Worm (Caenorhabditis elegans) whole organism, L4 larva: ENCODE measurements around the gene sru-25.

Experiments
- Y105C5A.15 ChIP-seq: fragments of 200-800 bp; sonication (Bioruptor generic); IDR thresholded peaks from 2 replicates; pipeline ENCODE4 v1.3.6; 2022; ENCODE audit warnings: missing genetic modification characterization, missing compliant biosample characterization
- ZK337.2 ChIP-seq: fragments of 200-800 bp; sonication (Bioruptor generic); IDR thresholded peaks from 2 replicates; pipeline ENCODE4 v1.3.6; 2022; ENCODE audit warnings: missing genetic modification reagents, missing genetic modification characterization, missing compliant biosample characterization
- aha-1 ChIP-seq: fragments of 150-350 bp; peaks from one replicate; lab custom pipeline; 2014; ENCODE audit warnings: missing biosample characterization, missing genetic modification characterization
- aly-2 ChIP-seq: sonication (generic microtip); optimal IDR thresholded peaks from 2 replicates; lab custom pipeline; 2018; ENCODE audit warnings: missing biosample characterization, missing genetic modification characterization
- ama-1 ChIP-seq: fragments of 150-350 bp; optimal IDR thresholded peaks from 2 replicates; lab custom pipeline; 2014; ENCODE audit warnings: inconsistent platforms, mixed read lengths
- arid-1 ChIP-seq: fragments of 200-800 bp; sonication (Bioruptor generic); conservative IDR thresholded peaks from 2 replicates; pipeline ENCODE4 v1.3.6; 2022; ENCODE audit warnings: missing genetic modification reagents, missing genetic modification characterization, missing compliant biosample characterization
- ceh-20 ChIP-seq: fragments of 200-800 bp; sonication (Bioruptor generic); IDR thresholded peaks from 2 replicates; pipeline ENCODE4 v1.3.6; 2022; ENCODE audit warnings: missing genetic modification reagents, missing genetic modification characterization, missing compliant biosample characterization
- ceh-62 ChIP-seq: sonication (generic microtip); optimal IDR thresholded peaks from 2 replicates; lab custom pipeline; 2017; ENCODE audit warnings: missing biosample characterization, missing genetic modification characterization
- daf-16 ChIP-seq, 3 experiments: sonication (generic microtip); optimal IDR thresholded peaks; 2 replicates each; lab custom pipeline; 2016 to 2017; ENCODE audit warnings: missing genetic modification characterization in 3 of 3, missing genetic modification reagents in 3 of 3, mild to moderate bottlenecking in 2 of 3, missing compliant biosample characterization in 2 of 3, missing biosample characterization in 1 of 3, moderate library complexity in 1 of 3
- dmd-9 ChIP-seq: fragments of 200-800 bp; sonication (Bioruptor generic); IDR thresholded peaks from 2 replicates; pipeline ENCODE4 v1.3.6; 2022; ENCODE audit warnings: missing genetic modification reagents, missing genetic modification characterization, missing compliant biosample characterization
- dve-1 ChIP-seq: sonication (generic microtip); optimal IDR thresholded peaks from 2 replicates; lab custom pipeline; 2017; ENCODE audit warnings: antibody characterized with exemption, mild to moderate bottlenecking, missing genetic modification characterization, missing compliant biosample characterization; ENCODE audit not compliant: insufficient read depth
- egl-27 ChIP-seq: sonication (generic microtip); optimal IDR thresholded peaks from 3 replicates; lab custom pipeline; 2017; ENCODE audit warnings: missing biosample characterization, missing genetic modification reagents, missing genetic modification characterization
- gei-8 ChIP-seq: fragments of 200-800 bp; sonication (Bioruptor generic); optimal IDR thresholded peaks from 2 replicates; lab custom pipeline; 2018; ENCODE audit warnings: mild to moderate bottlenecking, missing genetic modification characterization, missing compliant biosample characterization
- hlh-11 ChIP-seq: fragments of 200-800 bp; sonication (Bioruptor generic); optimal IDR thresholded peaks from 2 replicates; lab custom pipeline; 2018; ENCODE audit warnings: mild to moderate bottlenecking, missing genetic modification characterization, missing compliant biosample characterization
- jun-1 ChIP-seq: fragments of 150-350 bp; optimal IDR thresholded peaks from 2 replicates; lab custom pipeline; 2014; ENCODE audit warnings: missing biosample characterization, missing genetic modification reagents, missing genetic modification characterization
- lim-7 ChIP-seq: fragments of 200-800 bp; sonication (Bioruptor generic); IDR thresholded peaks from 2 replicates; pipeline ENCODE4 v1.3.6; 2022; ENCODE audit warnings: missing genetic modification characterization, missing compliant biosample characterization
- lin-13 ChIP-seq: fragments of 150-350 bp; optimal IDR thresholded peaks from 2 replicates; lab custom pipeline; 2014; ENCODE audit warnings: missing biosample characterization, missing genetic modification reagents, missing genetic modification characterization
- lin-29 ChIP-seq: fragments of 200-800 bp; sonication (Bioruptor generic); IDR thresholded peaks from 2 replicates; pipeline ENCODE4 v1.3.6; 2022; ENCODE audit warnings: missing genetic modification reagents, missing genetic modification characterization, missing compliant biosample characterization
- lin-39 ChIP-seq: fragments of 150-350 bp; optimal IDR thresholded peaks from 2 replicates; lab custom pipeline; 2014; ENCODE audit warnings: missing biosample characterization, missing genetic modification reagents, missing genetic modification characterization
- nhr-111 ChIP-seq: fragments of 200-800 bp; sonication (Bioruptor generic); optimal IDR thresholded peaks from 2 replicates; lab custom pipeline; 2018; ENCODE audit warnings: mild to moderate bottlenecking, missing genetic modification characterization, missing compliant biosample characterization
- nhr-237 ChIP-seq: sonication (generic microtip); optimal IDR thresholded peaks from 2 replicates; lab custom pipeline; 2017; ENCODE audit warnings: missing biosample characterization, missing genetic modification characterization
- nhr-28 ChIP-seq: fragments of 150-350 bp; optimal IDR thresholded peaks from 2 replicates; lab custom pipeline; 2014; ENCODE audit warnings: missing biosample characterization, missing genetic modification characterization
- nhr-41 ChIP-seq: fragments of 200-800 bp; sonication (Bioruptor generic); IDR thresholded peaks from 2 replicates; pipeline ENCODE4 v1.3.6; 2022; ENCODE audit warnings: missing genetic modification reagents, missing genetic modification characterization, missing compliant biosample characterization
- nhr-42 ChIP-seq: fragments of 200-800 bp; sonication (Bioruptor generic); IDR thresholded peaks from 2 replicates; pipeline ENCODE4 v1.3.6; 2022; ENCODE audit warnings: missing genetic modification characterization, missing compliant biosample characterization
- nhr-77 ChIP-seq: fragments of 150-350 bp; optimal IDR thresholded peaks from 2 replicates; lab custom pipeline; 2014; ENCODE audit warnings: missing biosample characterization, missing genetic modification characterization
- php-3 ChIP-seq: fragments of 200-800 bp; sonication (Bioruptor generic); IDR thresholded peaks from 2 replicates; pipeline ENCODE4 v1.3.6; 2022; ENCODE audit warnings: missing genetic modification reagents, missing genetic modification characterization, missing compliant biosample characterization
- pqm-1 ChIP-seq: sonication (generic microtip); optimal IDR thresholded peaks from 2 replicates; lab custom pipeline; 2017; ENCODE audit warnings: missing biosample characterization, missing genetic modification characterization
- set-16 ChIP-seq: fragments of 200-800 bp; sonication (Bioruptor generic); IDR thresholded peaks from 2 replicates; pipeline ENCODE4 v1.3.6; 2022; ENCODE audit warnings: missing genetic modification reagents, missing genetic modification characterization, missing compliant biosample characterization
- snpc-1.2 ChIP-seq: fragments of 200-800 bp; sonication (Bioruptor generic); IDR thresholded peaks from 2 replicates; pipeline ENCODE4 v1.3.6; 2022; ENCODE audit warnings: missing genetic modification reagents, missing genetic modification characterization, missing compliant biosample characterization
- spr-1 ChIP-seq: sonication (generic microtip); optimal IDR thresholded peaks from 2 replicates; lab custom pipeline; 2016; ENCODE audit warnings: mild to moderate bottlenecking, missing genetic modification characterization, missing compliant biosample characterization
- spr-3 ChIP-seq: fragments of 200-800 bp; sonication (Bioruptor generic); optimal IDR thresholded peaks from 2 replicates; lab custom pipeline; 2018; ENCODE audit warnings: mild to moderate bottlenecking, missing genetic modification characterization, missing compliant biosample characterization
- tag-97 ChIP-seq: fragments of 200-800 bp; sonication (Bioruptor generic); IDR thresholded peaks from 2 replicates; pipeline ENCODE4 v1.3.6; 2022; ENCODE audit warnings: missing genetic modification characterization, missing compliant biosample characterization
- tra-1 ChIP-seq: fragments of 200-800 bp; sonication (Bioruptor generic); IDR thresholded peaks from 2 replicates; pipeline ENCODE4 v1.3.6; 2022; ENCODE audit warnings: missing genetic modification reagents, missing genetic modification characterization, missing compliant biosample characterization

The sru-25 gene

ce11 chrV:687384-687783 is 13.3 kb upstream of the sru-25 start, which contains the start of gene H25P19.1:
H25P19.1 (plus strand) TSS chrV:687684.
- no peak for TF ChIP-seq lin-13 (GFP tag; lab: Kevin White, UChicago)
- TF ChIP-seq tag-97 (GFP tag; lab: Robert Waterston, UW), result no peak
- no peak for TF ChIP-seq spr-3 (GFP tag; lab: Kevin White, UChicago)
- no peak for TF ChIP-seq nhr-42 (GFP tag; lab: Robert Waterston, UW)
- TF ChIP-seq lim-7 (GFP tag; lab: Robert Waterston, UW), result no peak
- TF ChIP-seq tra-1 (GFP tag; lab: Robert Waterston, UW), result no peak

- TF ChIP-seq ceh-62 (tag; lab: Kevin White, UChicago), result no peak
- TF ChIP-seq nhr-77, result peak; percentile 63
- no peak for TF ChIP-seq lin-29 (GFP tag; lab: Robert Waterston, UW)
- TF ChIP-seq jun-1 (tag; lab: Kevin White, UChicago), result no peak
- no peak for TF ChIP-seq nhr-237 (tag; lab: Kevin White, UChicago)
- TF ChIP-seq hlh-11 (tag; lab: Kevin White, UChicago), result no peak
- no peak for TF ChIP-seq gei-8 (GFP tag; lab: Kevin White, UChicago)
- no peak for TF ChIP-seq daf-16 (GFP tag; optimal IDR thresholded peaks at IDR 0.05; lab: Kevin White, UChicago)
- peak; percentile 81 for TF ChIP-seq daf-16 (tag; optimal IDR thresholded peaks at IDR 0.05; lab: Kevin White, UChicago)
- TF ChIP-seq aly-2 (tag; lab: Kevin White, UChicago), result no peak
- no peak for TF ChIP-seq ceh-20 (GFP tag; lab: Robert Waterston, UW)
- peak; percentile 75 for TF ChIP-seq pqm-1
- TF ChIP-seq nhr-28, result peak; percentile 63
- TF ChIP-seq aha-1 (tag; lab: Kevin White, UChicago), result peak; percentile 55
- TF ChIP-seq dmd-9 (GFP tag; lab: Robert Waterston, UW), result no peak
- TF ChIP-seq dve-1 (tag; lab: Kevin White, UChicago), result peak; percentile 47
- TF ChIP-seq tra-1 (GFP tag; lab: Robert Waterston, UW), result no peak
- TF ChIP-seq snpc-1.2 (GFP tag; lab: Robert Waterston, UW), result no peak
- no peak for TF ChIP-seq ZK337.2 (GFP tag; lab: Robert Waterston, UW)
- TF ChIP-seq tag-97 (GFP tag; lab: Robert Waterston, UW), result no peak
- no peak for TF ChIP-seq nhr-111 (GFP tag; lab: Kevin White, UChicago)
- peak; percentile 83 for TF ChIP-seq php-3 (GFP tag; lab: Robert Waterston, UW)
- TF ChIP-seq ama-1 (lab: Kevin White, UChicago), result no peak
These were observed 9.7 kb upstream of the sru-25 start, which contains the start of gene F31F4.1 for ce11 chrV:683858-684257. F31F4.1 (plus strand) TSS chrV:684060.

ce11 chrV:682031-682430 is 7.9 kb upstream of the sru-25 start, which contains the start of gene srx-23:
srx-23 (plus strand) TSS chrV:682331.
- no peak for TF ChIP-seq lin-39 (tag; lab: Kevin White, UChicago)
- no peak for TF ChIP-seq set-16 (GFP tag; lab: Robert Waterston, UW)
- TF ChIP-seq, all 104 proteins: peak for 0

- TF ChIP-seq dve-1 (tag; lab: Kevin White, UChicago), result no peak
- no peak for TF ChIP-seq egl-27 (tag; lab: Kevin White, UChicago)
- TF ChIP-seq spr-1 (tag; lab: Kevin White, UChicago), result no peak
- TF ChIP-seq dmd-9 (GFP tag; lab: Robert Waterston, UW), result no peak
- no peak for TF ChIP-seq nhr-42 (GFP tag; lab: Robert Waterston, UW)
- TF ChIP-seq arid-1 (GFP tag; lab: Robert Waterston, UW), result no peak
- TF ChIP-seq nhr-41, result no peak
- no peak for TF ChIP-seq Y105C5A.15
- TF ChIP-seq, all 104 proteins: peak for 0
These were observed 5.5 kb upstream of the sru-25 start, which contains the start of gene srx-22 for ce11 chrV:679663-680062. srx-22 (plus strand) TSS chrV:679963.
